Worm (Caenorhabditis elegans) whole organism, late embryonic: ENCODE data around the gene kcnl-1.

Experiments used
- C08G9.2 ChIP-seq: sonication (generic microtip); optimal IDR thresholded peaks from 2 replicates; lab custom pipeline; 2016; ENCODE audit warnings: mild to moderate bottlenecking, missing genetic modification characterization, moderate library complexity, missing compliant biosample characterization
- F13H6.1 ChIP-seq: sonication (generic microtip); optimal IDR thresholded peaks from 2 replicates; lab custom pipeline; 2016; ENCODE audit warnings: missing genetic modification characterization, missing compliant biosample characterization
- K02D7.2 ChIP-seq: sonication (generic microtip); optimal IDR thresholded peaks from 2 replicates; lab custom pipeline; 2017; ENCODE audit warnings: mild to moderate bottlenecking, missing genetic modification characterization, missing compliant biosample characterization
- K09A11.1 ChIP-seq: sonication (generic microtip); optimal IDR thresholded peaks from 2 replicates; lab custom pipeline; 2017; ENCODE audit warnings: antibody characterized with exemption, mild to moderate bottlenecking, missing genetic modification characterization, missing compliant biosample characterization; ENCODE audit not compliant: insufficient read depth
- Y22D7AL.16 ChIP-seq: sonication (generic microtip); optimal IDR thresholded peaks from 2 replicates; lab custom pipeline; 2016; ENCODE audit warnings: missing genetic modification characterization, missing compliant biosample characterization
- ahr-1 ChIP-seq: sonication (generic microtip); optimal IDR thresholded peaks from 2 replicates; lab custom pipeline; 2016; ENCODE audit warnings: missing genetic modification characterization, missing compliant biosample characterization
- ama-1 ChIP-seq: fragments of 150-350 bp; optimal IDR thresholded peaks from 2 replicates; lab custom pipeline; 2014
- ceh-18 ChIP-seq: sonication (generic microtip); optimal IDR thresholded peaks from 2 replicates; lab custom pipeline; 2016; ENCODE audit warnings: missing genetic modification characterization, missing compliant biosample characterization
- ceh-19 ChIP-seq: fragments of 200-800 bp; sonication (Bioruptor generic); optimal IDR thresholded peaks from 2 replicates; lab custom pipeline; 2018; ENCODE audit warnings: mild to moderate bottlenecking, missing genetic modification characterization, missing compliant biosample characterization
- ceh-2 ChIP-seq: sonication (generic microtip); optimal IDR thresholded peaks from 2 replicates; lab custom pipeline; 2016; ENCODE audit warnings: missing genotype, missing genetic modification characterization, missing compliant biosample characterization
- ceh-22 ChIP-seq: sonication (generic microtip); optimal IDR thresholded peaks from 2 replicates; lab custom pipeline; 2017; ENCODE audit warnings: missing biosample characterization, missing genetic modification characterization
- ceh-30 ChIP-seq: fragments of 150-350 bp; optimal IDR thresholded peaks from 2 replicates; lab custom pipeline; 2014; ENCODE audit warnings: missing biosample characterization, missing genetic modification characterization
- ceh-31 ChIP-seq: sonication (generic microtip); optimal IDR thresholded peaks from 2 replicates; lab custom pipeline; 2016; ENCODE audit warnings: missing genetic modification characterization, missing compliant biosample characterization
- ceh-34 ChIP-seq: sonication (generic microtip); optimal IDR thresholded peaks from 2 replicates; lab custom pipeline; 2016; ENCODE audit warnings: mild to moderate bottlenecking, missing genetic modification characterization, missing compliant biosample characterization
- ceh-45 ChIP-seq: fragments of 200-800 bp; sonication (Bioruptor generic); IDR thresholded peaks from 2 replicates; pipeline ENCODE4 v1.3.6; 2022; ENCODE audit warnings: missing genetic modification reagents, missing genetic modification characterization, missing compliant biosample characterization
- ceh-6 ChIP-seq: fragments of 200-800 bp; sonication (Bioruptor generic); optimal IDR thresholded peaks from 2 replicates; lab custom pipeline; 2018; ENCODE audit warnings: mild to moderate bottlenecking, missing genetic modification characterization, missing compliant biosample characterization
- ceh-9 ChIP-seq: sonication (generic microtip); optimal IDR thresholded peaks from 2 replicates; lab custom pipeline; 2016; ENCODE audit warnings: mild to moderate bottlenecking, missing genetic modification characterization, inconsistent platforms, missing compliant biosample characterization
- dmd-4 ChIP-seq: sonication (generic microtip); optimal IDR thresholded peaks from 2 replicates; lab custom pipeline; 2016; ENCODE audit warnings: borderline replicate concordance, missing genetic modification characterization, missing compliant biosample characterization
- dve-1 ChIP-seq: sonication (generic microtip); optimal IDR thresholded peaks from 2 replicates; lab custom pipeline; 2017; ENCODE audit warnings: antibody characterized with exemption, mild to moderate bottlenecking, missing genetic modification characterization, missing compliant biosample characterization
- elt-2 ChIP-seq: sonication (generic microtip); optimal IDR thresholded peaks from 2 replicates; lab custom pipeline; 2016; ENCODE audit warnings: missing genetic modification reagents, missing genetic modification characterization, missing compliant biosample characterization
- ets-4 ChIP-seq: sonication (generic microtip); optimal IDR thresholded peaks from 2 replicates; lab custom pipeline; 2016; ENCODE audit warnings: missing genetic modification characterization, missing compliant biosample characterization
- eyg-1 ChIP-seq: sonication (generic microtip); optimal IDR thresholded peaks from 2 replicates; lab custom pipeline; 2016; ENCODE audit warnings: missing genotype, missing genetic modification characterization, missing compliant biosample characterization
- fax-1 ChIP-seq: sonication (generic microtip); optimal IDR thresholded peaks from 2 replicates; lab custom pipeline; 2016; ENCODE audit warnings: missing genotype, missing genetic modification characterization, missing compliant biosample characterization
- fkh-6 ChIP-seq: sonication (generic microtip); optimal IDR thresholded peaks from 2 replicates; lab custom pipeline; 2016; ENCODE audit warnings: missing genetic modification characterization, missing compliant biosample characterization
- hlh-13 ChIP-seq: fragments of 200-800 bp; sonication (Bioruptor generic); optimal IDR thresholded peaks from 2 replicates; lab custom pipeline; 2018; ENCODE audit warnings: mild to moderate bottlenecking, missing genetic modification characterization, missing compliant biosample characterization
- hlh-30 ChIP-seq: sonication (generic microtip); optimal IDR thresholded peaks from 2 replicates; lab custom pipeline; 2017; ENCODE audit warnings: antibody characterized with exemption, missing genetic modification characterization, missing compliant biosample characterization; ENCODE audit not compliant: insufficient read depth
- nfya-1 ChIP-seq: sonication (generic microtip); optimal IDR thresholded peaks from 2 replicates; lab custom pipeline; 2017; ENCODE audit warnings: missing genetic modification characterization, mild to moderate bottlenecking, missing compliant biosample characterization, antibody characterized with exemption, moderate library complexity
- npax-4 ChIP-seq: sonication (generic microtip); optimal IDR thresholded peaks from 2 replicates; lab custom pipeline; 2016; ENCODE audit warnings: missing genetic modification characterization, missing compliant biosample characterization
- pag-3 ChIP-seq: sonication (generic microtip); optimal IDR thresholded peaks from 2 replicates; lab custom pipeline; 2016; ENCODE audit warnings: missing compliant biosample characterization, missing genetic modification characterization, borderline replicate concordance
- pax-1 ChIP-seq: fragments of 150-350 bp; optimal IDR thresholded peaks from 2 replicates; lab custom pipeline; 2014; ENCODE audit warnings: missing biosample characterization, missing genetic modification characterization
- pha-2 ChIP-seq: sonication (generic microtip); optimal IDR thresholded peaks from 2 replicates; lab custom pipeline; 2017; ENCODE audit warnings: mild to moderate bottlenecking, missing genetic modification characterization, missing compliant biosample characterization
- pha-4 ChIP-seq: fragments of 150-350 bp; optimal IDR thresholded peaks from 2 replicates; lab custom pipeline; 2018; ENCODE audit warnings: missing biosample characterization, missing genetic modification reagents, missing genetic modification characterization
- ref-2 ChIP-seq: sonication (generic microtip); optimal IDR thresholded peaks from 2 replicates; lab custom pipeline; 2016; ENCODE audit warnings: missing genetic modification characterization, missing compliant biosample characterization
- rnt-1 ChIP-seq: sonication (generic microtip); optimal IDR thresholded peaks from 2 replicates; lab custom pipeline; 2016; ENCODE audit warnings: missing genetic modification characterization, missing compliant biosample characterization
- sox-2 ChIP-seq: fragments of 200-800 bp; sonication (Bioruptor generic); IDR thresholded peaks from 2 replicates; pipeline ENCODE4 v1.3.6; 2022; ENCODE audit warnings: missing genetic modification reagents, missing genetic modification characterization, missing compliant biosample characterization
- sox-4 ChIP-seq: sonication (generic microtip); optimal IDR thresholded peaks from 2 replicates; lab custom pipeline; 2017; ENCODE audit warnings: mild to moderate bottlenecking, missing genetic modification characterization, inconsistent platforms, missing compliant biosample characterization
- tbx-2 ChIP-seq: sonication (generic microtip); optimal IDR thresholded peaks from 2 replicates; lab custom pipeline; 2016; ENCODE audit warnings: missing genetic modification characterization, missing compliant biosample characterization
- unc-3 ChIP-seq, 2 experiments: fragments of 200-800 bp in 1 of 2; sonication (Bioruptor generic) in 1 of 2; sonication (generic microtip) in 1 of 2; conservative IDR thresholded peaks in 1 of 2; optimal IDR thresholded peaks in 1 of 2; 2 replicates each; pipeline versions ENCODE4 v1.3.6 to Lab custom; 2016 to 2022; ENCODE audit warnings: missing compliant biosample characterization in 2 of 2, missing genetic modification characterization in 2 of 2, missing genetic modification reagents in 1 of 2
- unc-42 ChIP-seq: sonication (generic microtip); optimal IDR thresholded peaks from 2 replicates; lab custom pipeline; 2016; ENCODE audit warnings: missing genotype, missing genetic modification characterization, missing compliant biosample characterization
- unc-55 ChIP-seq: sonication (generic microtip); optimal IDR thresholded peaks from 2 replicates; lab custom pipeline; 2017; ENCODE audit warnings: missing biosample characterization, missing genetic modification reagents, missing genetic modification characterization
- zip-5 ChIP-seq: sonication (generic microtip); optimal IDR thresholded peaks from 2 replicates; lab custom pipeline; 2016; ENCODE audit warnings: missing genetic modification characterization, missing compliant biosample characterization

The kcnl-1 gene

DNA sequence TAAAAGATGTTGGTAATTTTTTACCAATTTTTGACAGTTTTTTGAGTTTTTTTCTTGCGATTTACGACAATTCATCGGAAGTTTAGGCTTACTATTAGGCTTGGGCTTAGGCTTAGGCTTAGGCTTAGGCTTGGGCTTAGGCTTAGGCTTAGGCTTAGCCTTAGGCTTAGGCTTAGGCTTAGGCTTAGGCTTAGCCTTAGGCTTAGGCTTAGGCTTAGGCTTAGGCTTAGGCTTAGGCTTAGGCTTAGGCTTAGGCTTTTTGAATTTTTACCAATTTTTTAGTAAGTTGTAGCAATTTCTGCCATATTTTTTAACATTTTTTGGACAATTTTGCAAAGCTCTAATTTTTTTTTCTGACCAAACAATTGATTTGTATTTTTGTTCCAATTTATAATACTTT lies 36.6 kb upstream of the kcnl-1 start:
- TF ChIP-seq dve-1 = peak; percentile 61
- TF ChIP-seq, all 69 proteins: peak for 1; not testable (repeated sequence) for 68

DNA sequence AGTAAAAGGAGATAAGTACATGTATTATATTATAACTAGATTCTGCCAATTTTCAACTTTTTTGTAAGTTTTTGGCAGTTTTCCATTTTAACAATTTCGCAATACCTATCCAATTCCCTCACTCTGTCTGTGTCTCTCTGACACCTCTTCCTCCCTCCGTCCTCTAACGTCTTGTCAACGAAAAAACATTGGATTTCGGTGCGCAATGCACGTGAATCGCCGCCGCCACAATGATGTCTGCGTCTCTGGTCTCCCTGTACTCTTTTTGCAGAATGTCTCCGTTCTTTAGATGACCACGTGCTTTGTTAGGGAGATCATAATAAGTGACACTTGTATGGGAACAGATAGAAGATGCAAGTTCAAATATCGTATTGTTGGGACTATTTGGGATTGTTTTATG lies 36.0 kb upstream of the kcnl-1 start:
- TF ChIP-seq fkh-6 (tag; lab: Kevin White, UChicago) (no peak), npax-4 (tag; lab: Kevin White, UChicago) (no peak), eyg-1 (tag; lab: Kevin White, UChicago) (no peak), ets-4 (peak; percentile 17), fax-1 (tag; lab: Kevin White, UChicago) (no peak), ahr-1 (tag; lab: Kevin White, UChicago) (no peak), sox-4 (tag; lab: Kevin White, UChicago) (no peak), pag-3 (tag; lab: Kevin White, UChicago) (no peak), unc-3 (GFP tag; conservative IDR thresholded peaks at IDR 0.05; lab: Robert Waterston, UW) (peak; percentile 47; the same call in 1 of the 2 replicates), unc-3 (tag; optimal IDR thresholded peaks at IDR 0.05; lab: Kevin White, UChicago) (no peak), hlh-13 (GFP tag; lab: Kevin White, UChicago) (no peak), K02D7.2 (no peak), F13H6.1 (tag; lab: Kevin White, UChicago) (peak; percentile 18), C08G9.2 (no peak), ceh-22 (tag; lab: Kevin White, UChicago) (no peak), ceh-34 (tag; lab: Kevin White, UChicago) (peak; percentile 71), sox-2 (GFP tag; lab: Robert Waterston, UW) (peak; percentile 8; the same call in 1 of the 2 replicates), ceh-18 (tag; lab: Kevin White, UChicago) (peak; percentile 62), elt-2 (tag; lab: Kevin White, UChicago) (peak; percentile 40), ceh-9 (tag; lab: Kevin White, UChicago) (no peak), Y22D7AL.16 (tag; lab: Kevin White, UChicago) (no peak), ceh-45 (GFP tag; lab: Robert Waterston, UW) (no peak), ref-2 (tag; lab: Kevin White, UChicago) (peak; percentile 71), pha-2 (tag; lab: Kevin White, UChicago) (peak; percentile 77), nfya-1 (tag; lab: Kevin White, UChicago) (peak; percentile 84), ceh-2 (tag; lab: Kevin White, UChicago) (no peak), tbx-2 (tag; lab: Kevin White, UChicago) (peak; percentile 84), unc-55 (GFP tag; lab: Kevin White, UChicago) (peak; percentile 98), pha-4 (tag; lab: Kevin White, UChicago) (no peak), pax-1 (tag; lab: Kevin White, UChicago) (peak; percentile 44), ama-1 (lab: Kevin White, UChicago) (no peak), ceh-30 (tag; lab: Kevin White, UChicago) (peak; percentile 48), K09A11.1 (peak; percentile 48), hlh-30 (tag; lab: Kevin White, UChicago) (peak; percentile 97), zip-5 (tag; lab: Kevin White, UChicago) (no peak), rnt-1 (tag; lab: Kevin White, UChicago) (peak; percentile 70), dmd-4 (tag; lab: Kevin White, UChicago) (no peak), dve-1 (peak; percentile 17), unc-42 (tag; lab: Kevin White, UChicago) (peak; percentile 74), ceh-19 (GFP tag; lab: Kevin White, UChicago) (no peak), ceh-6 (GFP tag; lab: Kevin White, UChicago) (no peak), ceh-31 (tag; lab: Kevin White, UChicago) (peak; percentile 68)
